Worm (Caenorhabditis elegans) whole organism, L1 larva: Measurements from ENCODE around the gene sid-3.

Experiments used
- blmp-1 ChIP-seq: fragments of 150-350 bp; optimal IDR thresholded peaks from 2 replicates; lab custom pipeline; 2014; ENCODE audit warnings: missing biosample characterization, missing genetic modification characterization
- dpl-1 ChIP-seq, 3 experiments: fragments of 150-350 bp in 2 of 3; sonication (generic microtip) in 1 of 3; optimal IDR thresholded peaks; 2 replicates each; lab custom pipeline; 2014 to 2017; ENCODE audit warnings: missing biosample characterization in 3 of 3, missing genetic modification characterization in 3 of 3, missing genetic modification reagents in 3 of 3
- dsc-1 ChIP-seq: sonication (generic microtip); optimal IDR thresholded peaks from 2 replicates; lab custom pipeline; 2016; ENCODE audit warnings: mild to moderate bottlenecking, missing genetic modification characterization, missing compliant biosample characterization
- fkh-4 ChIP-seq: sonication (generic microtip); optimal IDR thresholded peaks from 2 replicates; lab custom pipeline; 2016; ENCODE audit warnings: missing compliant biosample characterization, missing genetic modification characterization, borderline replicate concordance
- fos-1 ChIP-seq: fragments of 150-350 bp; optimal IDR thresholded peaks from 2 replicates; lab custom pipeline; 2014; ENCODE audit warnings: missing biosample characterization, missing genetic modification characterization
- lir-3 ChIP-seq: sonication (generic microtip); optimal IDR thresholded peaks from 2 replicates; lab custom pipeline; 2016; ENCODE audit warnings: mild to moderate bottlenecking, missing genetic modification characterization, moderate library complexity, missing compliant biosample characterization; ENCODE audit not compliant: poor library complexity
- nhr-11 ChIP-seq: fragments of 150-350 bp; optimal IDR thresholded peaks from 2 replicates; lab custom pipeline; 2014; ENCODE audit warnings: missing biosample characterization, missing genetic modification characterization
- nhr-237 ChIP-seq: fragments of 150-350 bp; optimal IDR thresholded peaks from 2 replicates; lab custom pipeline; 2014; ENCODE audit warnings: missing biosample characterization, missing genetic modification characterization
- nhr-77 ChIP-seq: fragments of 150-350 bp; optimal IDR thresholded peaks from 2 replicates; lab custom pipeline; 2014; ENCODE audit warnings: missing biosample characterization, missing genetic modification characterization
- nhr-90 ChIP-seq: sonication (generic microtip); optimal IDR thresholded peaks from 2 replicates; lab custom pipeline; 2016; ENCODE audit warnings: mild to moderate bottlenecking, missing genetic modification characterization, missing compliant biosample characterization; ENCODE audit not compliant: poor library complexity
- snpc-4 ChIP-seq: fragments of 150-350 bp; optimal IDR thresholded peaks from 2 replicates; lab custom pipeline; 2014; ENCODE audit warnings: missing biosample characterization, missing genetic modification characterization
- tbx-2 ChIP-seq: sonication (generic microtip); optimal IDR thresholded peaks from 2 replicates; lab custom pipeline; 2016; ENCODE audit warnings: missing genetic modification characterization, missing compliant biosample characterization
- ztf-11 ChIP-seq, 2 experiments: sonication (generic microtip); optimal IDR thresholded peaks; 2 replicates each; lab custom pipeline; 2016 to 2017; ENCODE audit warnings: missing genetic modification characterization in 2 of 2, missing biosample characterization in 1 of 2, missing compliant biosample characterization in 1 of 2

ce11 chrX:17215753-17216152, 29.6 kb downstream of the sid-3 start:
- TF ChIP-seq ztf-11 (tag; optimal IDR thresholded peaks at IDR 0.05; lab: Kevin White, UChicago) (no peak), fos-1 (tag; lab: Kevin White, UChicago) (no peak), nhr-90 (tag; lab: Kevin White, UChicago) (no peak), blmp-1 (tag; lab: Kevin White, UChicago) (no peak), snpc-4 (tag; lab: Kevin White, UChicago) (no peak), dsc-1 (tag; lab: Kevin White, UChicago) (no peak), nhr-77 (tag; lab: Kevin White, UChicago) (no peak), lir-3 (no peak), nhr-237 (tag; lab: Kevin White, UChicago) (no peak), dpl-1 (GFP tag; optimal IDR thresholded peaks at IDR 0.05; lab: Kevin White, UChicago) (no peak), tbx-2 (tag; lab: Kevin White, UChicago) (no peak), fkh-4 (tag; lab: Kevin White, UChicago) (no peak), nhr-11 (no peak)
